Fruit fly (Drosophila melanogaster): Measurements from ENCODE around the gene bap.

dm6 chr3R:21349870-21350314 lies 38.8 kb upstream of the bap start:
- no peak for TF ChIP-seq CG1621 (tag; optimal IDR thresholded peaks at IDR 0.05)
- no peak for TF ChIP-seq fd59A (GFP tag; optimal IDR thresholded peaks at IDR 0.05)
- TF ChIP-seq Eip93F (GFP tag; optimal IDR thresholded peaks at IDR 0.05): peak; percentile 66
- peak; percentile 88 for TF ChIP-seq svp (GFP tag)
- TF ChIP-seq CG6163 (GFP tag; IDR thresholded peaks at IDR 0.05): no peak
- peak; percentile 8 for TF ChIP-seq Sox15 (GFP tag; optimal IDR thresholded peaks at IDR 0.05)
- TF ChIP-seq topi (GFP tag; optimal IDR thresholded peaks at IDR 0.05): peak; percentile 51
- TF ChIP-seq CG8319 (GFP tag; optimal IDR thresholded peaks at IDR 0.05): no peak

All from whole organism, prepupa.